Fruit fly (Drosophila melanogaster) whole organism, embryonic: Measurements from ENCODE around the gene CG33947.

ENCODE experiments used
- Ada2b ChIP-seq: fragments of 200-800 bp; sonication (Bioruptor generic); IDR thresholded peaks from 2 replicates; pipeline ENCODE4 v1.3.6; 2022; ENCODE audit warnings: missing biosample characterization, missing genetic modification characterization
- Atf3 ChIP-seq: fragments of 200-800 bp; sonication (Bioruptor generic); optimal IDR thresholded peaks from 3 replicates; lab custom pipeline; 2016; ENCODE audit warnings: missing biosample characterization, missing genetic modification characterization
- B-H2 ChIP-seq: fragments of 200-800 bp; sonication (Bioruptor generic); optimal IDR thresholded peaks from 2 replicates; lab custom pipeline; 2018; ENCODE audit warnings: missing biosample characterization, mild to moderate bottlenecking, missing genetic modification characterization
- Bgb ChIP-seq: fragments of 200-800 bp; sonication (Bioruptor generic); IDR thresholded peaks from 2 replicates; pipeline ENCODE4 v1.3.6; 2022; ENCODE audit warnings: missing biosample characterization, missing genetic modification characterization; ENCODE audit not compliant: partially characterized antibody
- C15 ChIP-seq: fragments of 200-800 bp; sonication (Bioruptor generic); IDR thresholded peaks from 3 replicates; pipeline ENCODE4 v1.3.6; 2022; ENCODE audit warnings: missing biosample characterization, missing genetic modification characterization
- CG10654 ChIP-seq: fragments of 200-800 bp; sonication (Bioruptor generic); optimal IDR thresholded peaks from 2 replicates; lab custom pipeline; 2016; ENCODE audit warnings: missing biosample characterization, missing genetic modification characterization
- CG11093 ChIP-seq: fragments of 200-800 bp; sonication (Bioruptor generic); IDR thresholded peaks from 3 replicates; pipeline ENCODE4 v1.3.6; 2022; ENCODE audit warnings: missing biosample characterization, missing genetic modification characterization
- CG12155 ChIP-seq: fragments of 200-800 bp; sonication (Bioruptor generic); optimal IDR thresholded peaks from 3 replicates; lab custom pipeline; 2016; ENCODE audit warnings: missing biosample characterization, missing genetic modification characterization
- CG12659 ChIP-seq: fragments of 200-800 bp; sonication (Bioruptor generic); optimal IDR thresholded peaks from 3 replicates; lab custom pipeline; 2017; ENCODE audit warnings: mild to moderate bottlenecking, missing biosample characterization, missing genetic modification reagents, missing genetic modification characterization
- CG12744 ChIP-seq: fragments of 200-800 bp; sonication (Bioruptor generic); optimal IDR thresholded peaks from 2 replicates; lab custom pipeline; 2016; ENCODE audit warnings: missing biosample characterization, missing genetic modification characterization
- CG12769 ChIP-seq: fragments of 200-800 bp; sonication (Bioruptor generic); optimal IDR thresholded peaks from 2 replicates; lab custom pipeline; 2019; ENCODE audit warnings: missing biosample characterization, mild to moderate bottlenecking, missing genetic modification characterization, moderate library complexity
- CG14667 ChIP-seq: fragments of 200-800 bp; sonication (Bioruptor generic); IDR thresholded peaks from 2 replicates; pipeline ENCODE4 v1.3.6; 2022; ENCODE audit warnings: missing biosample characterization, missing genetic modification characterization
- CG15011 ChIP-seq: fragments of 200-800 bp; sonication (Bioruptor generic); optimal IDR thresholded peaks from 3 replicates; lab custom pipeline; 2018; ENCODE audit warnings: missing biosample characterization, mild to moderate bottlenecking, missing genetic modification characterization
- CG15479 ChIP-seq: fragments of 200-800 bp; sonication (Bioruptor generic); optimal IDR thresholded peaks from 3 replicates; lab custom pipeline; 2019; ENCODE audit warnings: missing biosample characterization, mild to moderate bottlenecking, missing genetic modification characterization, moderate library complexity
- CG15696 ChIP-seq: fragments of 200-800 bp; sonication (Bioruptor generic); optimal IDR thresholded peaks from 2 replicates; lab custom pipeline; 2019; ENCODE audit warnings: missing biosample characterization, mild to moderate bottlenecking, missing genetic modification characterization, moderate library complexity
- CG1647 ChIP-seq: fragments of 200-800 bp; sonication (Bioruptor generic); optimal IDR thresholded peaks from 3 replicates; lab custom pipeline; 2016; ENCODE audit warnings: missing biosample characterization, missing genetic modification characterization
- CG17186 ChIP-seq: fragments of 200-800 bp; sonication (Bioruptor generic); optimal IDR thresholded peaks from 3 replicates; lab custom pipeline; 2017; ENCODE audit warnings: missing biosample characterization, missing genetic modification reagents, missing genetic modification characterization
- CG17829 ChIP-seq: fragments of 200-800 bp; optimal IDR thresholded peaks from 2 replicates; lab custom pipeline; 2019; ENCODE audit warnings: missing biosample characterization, mild to moderate bottlenecking, missing genetic modification characterization, moderate library complexity
- CG18476 ChIP-seq: fragments of 200-800 bp; sonication (Bioruptor generic); optimal IDR thresholded peaks from 2 replicates; lab custom pipeline; 2016; ENCODE audit warnings: missing biosample characterization, mild to moderate bottlenecking, missing genetic modification characterization
- CG31365 ChIP-seq: fragments of 200-800 bp; sonication (Bioruptor generic); optimal IDR thresholded peaks from 2 replicates; lab custom pipeline; 2018; ENCODE audit warnings: missing biosample characterization, mild to moderate bottlenecking, missing genetic modification characterization
- CG31441 ChIP-seq: fragments of 200-800 bp; sonication (Bioruptor generic); IDR thresholded peaks from 2 replicates; pipeline ENCODE4 v1.3.6; 2022; ENCODE audit warnings: missing biosample characterization, missing genetic modification characterization
- CG33213 ChIP-seq: fragments of 200-800 bp; sonication (Bioruptor generic); optimal IDR thresholded peaks from 3 replicates; lab custom pipeline; 2016; ENCODE audit warnings: missing biosample characterization, missing genetic modification characterization
- CG4730 ChIP-seq: fragments of 200-800 bp; sonication (Bioruptor generic); IDR thresholded peaks from 2 replicates; pipeline ENCODE4 v1.3.6; 2022; ENCODE audit warnings: missing biosample characterization, missing genetic modification characterization
- CG6175 ChIP-seq: fragments of 200-800 bp; sonication (Bioruptor generic); IDR thresholded peaks from 3 replicates; pipeline ENCODE4 v1.3.6; 2022; ENCODE audit warnings: missing biosample characterization, missing genetic modification characterization
- CG8944 ChIP-seq: fragments of 200-800 bp; sonication (Bioruptor generic); optimal IDR thresholded peaks from 3 replicates; lab custom pipeline; 2016; ENCODE audit warnings: missing biosample characterization, missing genetic modification characterization
- D19B ChIP-seq: fragments of 200-800 bp; sonication (Bioruptor generic); optimal IDR thresholded peaks from 2 replicates; lab custom pipeline; 2017; ENCODE audit warnings: missing biosample characterization, mild to moderate bottlenecking, missing genetic modification characterization
- Fer2 ChIP-seq: fragments of 200-800 bp; sonication (Bioruptor generic); optimal IDR thresholded peaks from 2 replicates; lab custom pipeline; 2018; ENCODE audit warnings: missing biosample characterization, mild to moderate bottlenecking, missing genetic modification characterization, moderate library complexity
- GATAe ChIP-seq: fragments of 200-800 bp; sonication (Bioruptor generic); conservative IDR thresholded peaks from 2 replicates; pipeline ENCODE4 v1.3.6; 2022; ENCODE audit warnings: missing biosample characterization, missing genetic modification characterization
- Nf-YA ChIP-seq: fragments of 200-800 bp; sonication (Bioruptor generic); IDR thresholded peaks from 2 replicates; pipeline ENCODE4 v1.3.6; 2022; ENCODE audit warnings: missing biosample characterization, missing genetic modification characterization
- Ravus ChIP-seq: fragments of 200-800 bp; sonication (Bioruptor generic); IDR thresholded peaks from 2 replicates; pipeline ENCODE4 v1.3.6; 2022; ENCODE audit warnings: missing biosample characterization, missing genetic modification characterization
- al ChIP-seq: fragments of 200-800 bp; sonication (Bioruptor generic); IDR thresholded peaks from 2 replicates; pipeline ENCODE4 v1.3.6; 2022; ENCODE audit warnings: missing biosample characterization, missing genetic modification characterization
- ash1 ChIP-seq: fragments of 200-800 bp; sonication (Bioruptor generic); optimal IDR thresholded peaks from 2 replicates; lab custom pipeline; 2018; ENCODE audit warnings: missing biosample characterization, mild to moderate bottlenecking, missing genetic modification characterization
- bowl ChIP-seq: fragments of 200-800 bp; sonication (Bioruptor generic); IDR thresholded peaks from 2 replicates; pipeline ENCODE4 v1.3.6; 2022; ENCODE audit warnings: missing biosample characterization, missing genetic modification characterization
- crp ChIP-seq, 2 experiments: fragments of 200-800 bp; sonication (Bioruptor generic); optimal IDR thresholded peaks; 2 replicates in 1 of 2; 3 replicates in 1 of 2; lab custom pipeline; 2017; ENCODE audit warnings: missing biosample characterization in 2 of 2, missing genetic modification characterization in 2 of 2, mild to moderate bottlenecking in 1 of 2, moderate library complexity in 1 of 2
- grau ChIP-seq: fragments of 200-800 bp; optimal IDR thresholded peaks from 3 replicates; lab custom pipeline; 2019; ENCODE audit warnings: missing biosample characterization, mild to moderate bottlenecking, missing genetic modification characterization, moderate library complexity
- gro ChIP-seq: fragments of 200-800 bp; sonication (Bioruptor generic); optimal IDR thresholded peaks from 2 replicates; lab custom pipeline; 2016; ENCODE audit warnings: missing biosample characterization, missing genetic modification characterization
- gsb ChIP-seq: fragments of 200-800 bp; sonication (Bioruptor generic); IDR thresholded peaks from 2 replicates; pipeline ENCODE4 v1.3.6; 2022; ENCODE audit warnings: missing biosample characterization, missing genetic modification characterization
- kah ChIP-seq: fragments of 200-800 bp; sonication (Bioruptor generic); optimal IDR thresholded peaks from 2 replicates; lab custom pipeline; 2018; ENCODE audit warnings: missing biosample characterization, mild to moderate bottlenecking, missing genetic modification characterization
- klu ChIP-seq: fragments of 200-800 bp; sonication (Bioruptor generic); IDR thresholded peaks from 2 replicates; pipeline ENCODE4 v1.3.6; 2022; ENCODE audit warnings: missing biosample characterization, missing genetic modification characterization
- pan ChIP-seq, 4 experiments: fragments of >200 bp in 3 of 4; fragments of 200-800 bp in 1 of 4; sonication (Bioruptor generic) in 1 of 4; optimal IDR thresholded peaks in 3 of 4; IDR thresholded peaks in 1 of 4; 2 replicates each; pipeline versions ENCODE4 v1.3.6 to Lab custom; 2017 to 2022; ENCODE audit warnings: missing biosample characterization in 2 of 4, missing genetic modification characterization in 2 of 4, mixed read lengths in 1 of 4
- pb ChIP-seq: fragments of 200-800 bp; sonication (Bioruptor generic); optimal IDR thresholded peaks from 3 replicates; lab custom pipeline; 2016; ENCODE audit warnings: missing biosample characterization, missing genetic modification characterization
- peb ChIP-seq: fragments of 200-800 bp; sonication (Bioruptor generic); IDR thresholded peaks from 2 replicates; pipeline ENCODE4 v1.3.6; 2022; ENCODE audit warnings: missing biosample characterization, missing genetic modification characterization
- pita ChIP-seq: fragments of 200-800 bp; sonication (Bioruptor generic); optimal IDR thresholded peaks from 2 replicates; lab custom pipeline; 2017; ENCODE audit warnings: missing biosample characterization, mild to moderate bottlenecking, missing genetic modification characterization
- pros ChIP-seq: fragments of 200-800 bp; sonication (Bioruptor generic); optimal IDR thresholded peaks from 3 replicates; lab custom pipeline; 2019; ENCODE audit warnings: missing biosample characterization, mild to moderate bottlenecking, missing genetic modification characterization, moderate library complexity
- psq ChIP-seq: fragments of 200-800 bp; sonication (Bioruptor generic); optimal IDR thresholded peaks from 2 replicates; lab custom pipeline; 2017; ENCODE audit warnings: missing biosample characterization, missing genetic modification characterization
- sens ChIP-seq: fragments of 200-800 bp; sonication (Bioruptor generic); peaks from one replicate; lab custom pipeline; 2016; ENCODE audit warnings: missing biosample characterization, missing genetic modification characterization
- seq ChIP-seq: fragments of 200-800 bp; sonication (Bioruptor generic); IDR thresholded peaks from 2 replicates; pipeline ENCODE4 v1.3.6; 2022; ENCODE audit warnings: missing biosample characterization, missing genetic modification characterization
- sob ChIP-seq: fragments of 200-800 bp; sonication (Bioruptor generic); IDR thresholded peaks from 2 replicates; pipeline ENCODE4 v1.3.6; 2022; ENCODE audit warnings: missing biosample characterization, missing genetic modification characterization
- trem ChIP-seq: fragments of 200-800 bp; optimal IDR thresholded peaks from 3 replicates; lab custom pipeline; 2019; ENCODE audit warnings: missing biosample characterization, mild to moderate bottlenecking, missing genetic modification characterization, moderate library complexity
- wor ChIP-seq: fragments of 200-800 bp; sonication (Bioruptor generic); IDR thresholded peaks from 2 replicates; pipeline ENCODE4 v1.3.6; 2022; ENCODE audit warnings: missing biosample characterization, missing genetic modification characterization

Gene CG33947

DNA sequence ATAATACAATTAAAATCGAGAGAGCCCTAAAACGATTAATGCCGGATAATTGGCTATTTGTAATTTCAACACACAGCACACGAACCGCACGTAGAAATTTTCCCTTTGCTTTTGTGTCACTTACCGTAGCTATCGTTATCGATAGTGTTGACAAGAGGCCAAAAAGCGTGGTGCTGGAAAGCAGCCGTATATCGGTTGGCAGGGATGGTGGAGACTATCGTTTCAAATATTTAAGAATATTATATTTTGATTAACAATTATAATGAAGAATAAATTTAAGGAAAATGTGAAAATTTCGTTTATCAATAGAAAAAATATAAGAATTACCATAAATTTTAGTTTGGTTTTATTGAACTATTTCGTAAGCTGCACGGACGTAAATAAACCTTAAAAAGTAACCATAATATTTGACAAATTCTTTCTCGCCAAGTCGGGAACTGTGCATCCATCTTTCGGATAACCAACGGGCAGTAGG is 3.2 kb upstream of the CG33947 start, which contains the start of gene JIL-1 (continued):
- peak; percentile 28 for TF ChIP-seq CG10654 (GFP tag; lab: Kevin White, UChicago)
- no peak for TF ChIP-seq kah
- TF ChIP-seq pros (GFP tag; lab: Kevin White, UChicago): no peak
- TF ChIP-seq Bgb: peak; percentile 92
- TF ChIP-seq crp (GFP tag; optimal IDR thresholded peaks at IDR 0.05; lab: Kevin White, UChicago): peak in 1 of 2 experiments; percentile 64
- no peak for TF ChIP-seq CG12744 (GFP tag; lab: Kevin White, UChicago)
- TF ChIP-seq Atf3 (GFP tag; lab: Kevin White, UChicago): no peak
- peak; percentile 18 for TF ChIP-seq CG15696 (tag; lab: Kevin White, UChicago)
- TF ChIP-seq peb (GFP tag; lab: Robert Waterston, UW): peak; percentile 33
- peak; percentile 93 for TF ChIP-seq sob (GFP tag; lab: Robert Waterston, UW)
- peak; percentile 8 for TF ChIP-seq trem (tag; lab: Kevin White, UChicago)
- TF ChIP-seq CG8944 (GFP tag; lab: Kevin White, UChicago): peak; percentile 12
- peak; percentile 41; the same call in 1 of the 2 replicates for TF ChIP-seq CG14667 (GFP tag; lab: Robert Waterston, UW)
- TF ChIP-seq gro (GFP tag; lab: Kevin White, UChicago): peak; percentile 48
- TF ChIP-seq CG12659 (GFP tag; lab: Kevin White, UChicago): peak; percentile 75
- TF ChIP-seq CG33213 (GFP tag; lab: Kevin White, UChicago): peak; percentile 58
- peak; percentile 60 for TF ChIP-seq CG18476
- no peak; the same call in 1 of the 2 replicates for TF ChIP-seq bowl (GFP tag; lab: Robert Waterston, UW)
- TF ChIP-seq CG1647: no peak
- TF ChIP-seq pb (GFP tag; lab: Kevin White, UChicago): no peak
- peak; percentile 84 for TF ChIP-seq sens (GFP tag; lab: Kevin White, UChicago)
- no peak for TF ChIP-seq D19B (GFP tag; lab: Kevin White, UChicago)
- no peak for TF ChIP-seq GATAe (GFP tag; lab: Robert Waterston, UW)
- no peak for TF ChIP-seq CG31365 (tag; lab: Kevin White, UChicago)
- TF ChIP-seq CG15011: no peak
- no peak for TF ChIP-seq Ravus (GFP tag; lab: Robert Waterston, UW)
- peak; percentile 28; the same call in 1 of the 2 replicates for TF ChIP-seq gsb
- peak; percentile 66 for TF ChIP-seq grau (tag; lab: Kevin White, UChicago)
- no peak for TF ChIP-seq klu (GFP tag; lab: Robert Waterston, UW)
- peak; percentile 35 for TF ChIP-seq CG12769 (tag; lab: Kevin White, UChicago)
- no peak for TF ChIP-seq pan (optimal IDR thresholded peaks at IDR 0.05; lab: Kevin White, UChicago)
- TF ChIP-seq pan (GFP tag; optimal IDR thresholded peaks at IDR 0.05 in 1 of 2, IDR thresholded peaks at IDR 0.05 in 1 of 2): peak in 1 of 2 experiments; percentile 68
- no peak for TF ChIP-seq CG17186
- TF ChIP-seq seq: no peak
- peak; percentile 47 for TF ChIP-seq CG31441
- peak; percentile 68 for TF ChIP-seq CG12155 (GFP tag; lab: Kevin White, UChicago)
- TF ChIP-seq CG15479 (GFP tag; lab: Kevin White, UChicago): no peak
- peak; percentile 88 for TF ChIP-seq psq
- TF ChIP-seq C15: peak; percentile 71; the same call in 2 of the 3 replicates
- no peak for TF ChIP-seq Fer2
- TF ChIP-seq CG4730 (GFP tag; lab: Robert Waterston, UW): peak; percentile 50
- peak; percentile 86 for TF ChIP-seq B-H2 (GFP tag; lab: Kevin White, UChicago)
- TF ChIP-seq CG17829 (tag; lab: Kevin White, UChicago): peak; percentile 55
- peak; percentile 9; the same call in 1 of the 2 replicates for TF ChIP-seq Nf-YA (GFP tag; lab: Robert Waterston, UW)
- TF ChIP-seq CG6175 (GFP tag; lab: Robert Waterston, UW): peak; percentile 71; the same call in 2 of the 3 replicates
- no peak for TF ChIP-seq ash1 (GFP tag; lab: Kevin White, UChicago)
- peak; percentile 72 for TF ChIP-seq al (GFP tag; lab: Robert Waterston, UW)
- 0 out of 2 replicates have a peak, but pooled peaks have one; percentile 11 for TF ChIP-seq wor (GFP tag; lab: Robert Waterston, UW)
- TF ChIP-seq CG11093 (GFP tag; lab: Robert Waterston, UW): peak; percentile 59; the same call in 1 of the 3 replicates
- TF ChIP-seq Ada2b: peak; percentile 66
- TF ChIP-seq pita: no peak
